Worm (Caenorhabditis elegans) whole organism, L3 larva: ENCODE measurements around the gene F14B8.6.

Source experiments
- ceh-82 ChIP-seq: fragments of 150-350 bp; optimal IDR thresholded peaks from 2 replicates; lab custom pipeline; 2014; ENCODE audit warnings: missing biosample characterization, missing genetic modification characterization
- egl-27 ChIP-seq: sonication (generic microtip); optimal IDR thresholded peaks from 4 replicates; lab custom pipeline; 2017; ENCODE audit warnings: missing biosample characterization, missing genetic modification reagents, missing genetic modification characterization
- sea-2 ChIP-seq: fragments of 150-350 bp; sonication (generic microtip); optimal IDR thresholded peaks from 4 replicates; lab custom pipeline; 2014; ENCODE audit warnings: missing biosample characterization, missing genetic modification reagents, missing genetic modification characterization
- zag-1 ChIP-seq: fragments of 150-350 bp; optimal IDR thresholded peaks from 2 replicates; lab custom pipeline; 2014; ENCODE audit warnings: missing biosample characterization, missing genetic modification characterization

- no peak for TF ChIP-seq ceh-82 (tag; lab: Kevin White, UChicago)
- no peak for TF ChIP-seq zag-1 (tag; lab: Kevin White, UChicago)
- no peak for TF ChIP-seq egl-27 (tag; lab: Kevin White, UChicago)
- TF ChIP-seq sea-2 (GFP tag; lab: Kevin White, UChicago) = no peak
Measured at ce11 chrX:6968553-6968952, 36.3 kb upstream of the F14B8.6 start.
